Fruit fly (Drosophila melanogaster) whole organism, pupa: Measurements from ENCODE around the gene CG7985.

Source experiments
- CG10348 ChIP-seq: fragments of 200-800 bp; sonication (Bioruptor generic); IDR thresholded peaks from 2 replicates; pipeline ENCODE4 v1.3.6; 2022; ENCODE audit warnings: missing biosample characterization, missing genetic modification characterization
- CG12605 ChIP-seq: fragments of 200-800 bp; sonication (Bioruptor generic); IDR thresholded peaks from 2 replicates; pipeline ENCODE4 v1.3.6; 2022; ENCODE audit warnings: missing biosample characterization, missing genetic modification characterization
- CG13204 ChIP-seq: fragments of 200-800 bp; sonication (Bioruptor generic); optimal IDR thresholded peaks from 2 replicates; lab custom pipeline; 2018; ENCODE audit warnings: missing biosample characterization, mild to moderate bottlenecking, missing genetic modification characterization, moderate library complexity
- CG14655 ChIP-seq: fragments of 200-800 bp; sonication (Bioruptor generic); optimal IDR thresholded peaks from 3 replicates; lab custom pipeline; 2017; ENCODE audit warnings: mild to moderate bottlenecking, missing biosample characterization, missing genetic modification reagents, missing genetic modification characterization
- CG15710 ChIP-seq: fragments of 200-800 bp; sonication (Bioruptor generic); optimal IDR thresholded peaks from 2 replicates; lab custom pipeline; 2018; ENCODE audit warnings: missing biosample characterization, mild to moderate bottlenecking, missing genetic modification characterization, moderate library complexity
- CG17806 ChIP-seq: fragments of 200-800 bp; sonication (Bioruptor generic); optimal IDR thresholded peaks from 2 replicates; lab custom pipeline; 2018; ENCODE audit warnings: missing biosample characterization, mild to moderate bottlenecking, missing genetic modification characterization, moderate library complexity
- CG32121 ChIP-seq: fragments of 200-800 bp; sonication (Bioruptor generic); IDR thresholded peaks from 2 replicates; pipeline ENCODE4 v1.3.6; 2022; ENCODE audit warnings: missing biosample characterization, missing genetic modification characterization
- CG34367 ChIP-seq: fragments of 200-800 bp; sonication (Bioruptor generic); optimal IDR thresholded peaks from 2 replicates; lab custom pipeline; 2018; ENCODE audit warnings: missing biosample characterization, mild to moderate bottlenecking, missing genetic modification characterization
- CG4496 ChIP-seq: fragments of 200-800 bp; sonication (Bioruptor generic); IDR thresholded peaks from 3 replicates; pipeline ENCODE4 v1.3.6; 2022; ENCODE audit warnings: missing biosample characterization, missing genetic modification characterization
- CG8159 ChIP-seq: fragments of 200-800 bp; sonication (Bioruptor generic); optimal IDR thresholded peaks from 3 replicates; lab custom pipeline; 2018; ENCODE audit warnings: missing biosample characterization, mild to moderate bottlenecking, missing genetic modification characterization, moderate library complexity
- CG8301 ChIP-seq: fragments of 200-800 bp; sonication (Bioruptor generic); optimal IDR thresholded peaks from 2 replicates; lab custom pipeline; 2018; ENCODE audit warnings: missing biosample characterization, mild to moderate bottlenecking, missing genetic modification characterization
- CG9948 ChIP-seq: fragments of 200-800 bp; sonication (Bioruptor generic); optimal IDR thresholded peaks from 2 replicates; lab custom pipeline; 2018; ENCODE audit warnings: missing biosample characterization, mild to moderate bottlenecking, missing genetic modification characterization, moderate library complexity
- D1 ChIP-seq: fragments of 200-800 bp; sonication (Bioruptor generic); optimal IDR thresholded peaks from 2 replicates; lab custom pipeline; 2018; ENCODE audit warnings: missing biosample characterization, mild to moderate bottlenecking, missing genetic modification characterization, moderate library complexity
- EcR ChIP-seq: fragments of 200-800 bp; sonication (Bioruptor generic); optimal IDR thresholded peaks from 3 replicates; lab custom pipeline; 2019; ENCODE audit warnings: missing biosample characterization, missing genetic modification characterization, mild to moderate bottlenecking, moderate library complexity, missing genetic modification reagents
- Ets98B ChIP-seq: fragments of 200-800 bp; sonication (Bioruptor generic); IDR thresholded peaks from 2 replicates; pipeline ENCODE4 v1.3.6; 2022; ENCODE audit warnings: missing biosample characterization, missing genetic modification characterization
- Pif1A ChIP-seq: fragments of 200-800 bp; sonication (Bioruptor generic); optimal IDR thresholded peaks from 3 replicates; lab custom pipeline; 2016; ENCODE audit warnings: missing biosample characterization, missing genetic modification characterization
- Pif1B ChIP-seq: fragments of 200-800 bp; sonication (Bioruptor generic); optimal IDR thresholded peaks from 3 replicates; lab custom pipeline; 2016; ENCODE audit warnings: missing biosample characterization, missing genetic modification characterization
- Snoo ChIP-seq: fragments of 200-800 bp; sonication (Bioruptor generic); optimal IDR thresholded peaks from 3 replicates; lab custom pipeline; 2017; ENCODE audit warnings: missing biosample characterization, mild to moderate bottlenecking, missing genetic modification characterization, inconsistent platforms
- fd96Ca ChIP-seq: fragments of 200-800 bp; sonication (Bioruptor generic); IDR thresholded peaks from 3 replicates; pipeline ENCODE4 v1.3.6; 2022; ENCODE audit warnings: missing biosample characterization, missing genetic modification characterization
- gl ChIP-seq: fragments of 200-800 bp; sonication (Bioruptor generic); optimal IDR thresholded peaks from 2 replicates; lab custom pipeline; 2018; ENCODE audit warnings: missing biosample characterization, mild to moderate bottlenecking, missing genetic modification characterization
- rn ChIP-seq: fragments of 200-800 bp; sonication (Bioruptor generic); IDR thresholded peaks from 2 replicates; pipeline ENCODE4 v1.3.6; 2022; ENCODE audit warnings: missing biosample characterization, missing genetic modification characterization

CG7985 gene

DNA sequence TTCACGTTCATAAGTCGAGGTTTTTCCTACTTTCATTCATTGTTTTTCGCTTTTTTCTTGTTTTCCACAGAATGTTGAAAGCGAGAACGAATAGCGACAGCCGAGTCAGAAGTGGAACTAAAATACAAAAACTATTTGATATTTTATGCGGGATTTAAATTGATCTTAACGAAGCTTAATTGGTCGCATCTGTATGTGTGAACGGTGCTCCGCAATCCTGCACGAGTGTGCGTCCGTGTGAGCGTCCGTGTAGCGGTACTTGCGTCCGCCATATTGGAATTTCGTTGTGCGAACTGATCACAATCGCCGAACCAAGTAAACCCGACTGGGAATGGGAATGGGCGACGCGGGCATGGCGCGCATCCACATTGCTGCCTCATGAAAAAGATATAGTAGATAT is 32.5 kb downstream of the CG7985 start:
- no peak for TF ChIP-seq CG32121
- TF ChIP-seq CG9948 (tag; lab: Kevin White, UChicago): no peak
- TF ChIP-seq CG13204 (GFP tag; lab: Kevin White, UChicago): no peak
- TF ChIP-seq Pif1B (GFP tag; lab: Kevin White, UChicago): no peak
- TF ChIP-seq CG34367 (tag; lab: Kevin White, UChicago): no peak

DNA sequence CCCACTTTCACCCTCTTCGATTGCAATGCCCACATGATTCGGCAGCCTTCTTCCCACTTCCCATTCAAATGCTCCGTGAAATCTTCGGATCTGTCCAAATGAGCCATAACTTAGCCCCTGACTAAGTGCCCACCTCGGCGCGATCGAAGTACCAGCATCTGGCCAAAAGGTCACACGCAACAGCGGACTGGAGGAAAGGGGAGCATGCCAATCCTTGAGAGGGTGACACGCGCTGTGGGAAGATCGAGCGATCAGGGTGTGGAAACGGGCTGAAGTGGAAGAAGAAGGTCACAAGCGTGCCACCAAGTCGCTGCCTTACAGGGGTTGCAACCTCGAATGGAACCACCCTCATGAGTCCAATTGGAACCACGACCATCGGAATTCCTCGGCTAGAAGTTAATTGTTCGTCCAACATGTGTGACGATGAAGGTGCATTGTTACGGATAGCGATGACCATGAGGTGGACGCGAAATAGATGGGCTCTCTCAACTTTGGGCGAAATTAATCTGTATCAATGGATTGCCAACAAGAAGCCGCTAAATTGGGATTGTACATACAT is 35.1 kb downstream of the CG7985 start:
- TF ChIP-seq CG32121: no peak
- no peak for TF ChIP-seq rn (GFP tag; lab: Robert Waterston, UW)
- 0 out of 3 replicates have a peak, but pooled peaks have one; percentile 14 for TF ChIP-seq fd96Ca (GFP tag; lab: Robert Waterston, UW)
- TF ChIP-seq, all 21 proteins: peak for 1

DNA sequence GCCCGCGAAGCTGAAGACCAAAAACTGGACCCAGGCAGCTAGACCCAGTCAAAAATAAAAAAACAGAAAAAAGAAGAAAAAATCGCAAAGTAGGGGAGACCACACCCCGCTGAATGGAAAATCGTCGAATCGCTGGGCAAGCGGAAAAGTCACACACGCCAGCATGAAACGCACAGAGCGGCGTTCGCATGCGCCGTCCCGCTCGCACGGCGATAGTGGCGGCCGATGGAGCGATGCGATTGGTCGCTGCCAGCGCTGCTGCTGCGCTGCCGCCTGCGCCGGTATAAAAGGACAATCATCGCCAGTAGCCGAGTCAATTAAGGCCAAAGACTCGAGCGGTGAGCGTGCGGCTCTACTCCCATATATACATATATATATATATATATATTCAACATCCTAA is 36.2 kb downstream of the CG7985 start, which contains the start of gene repo:
TSS of gene repo (plus strand) at position 314 of the 400 bp plus-strand sequence.
- TF ChIP-seq rn (GFP tag; lab: Robert Waterston, UW) (no peak), CG14655 (GFP tag; lab: Kevin White, UChicago) (no peak), CG4496 (GFP tag; lab: Robert Waterston, UW) (peak; percentile 61; the same call in 2 of the 3 replicates), CG13204 (GFP tag; lab: Kevin White, UChicago) (peak; percentile 3)

DNA sequence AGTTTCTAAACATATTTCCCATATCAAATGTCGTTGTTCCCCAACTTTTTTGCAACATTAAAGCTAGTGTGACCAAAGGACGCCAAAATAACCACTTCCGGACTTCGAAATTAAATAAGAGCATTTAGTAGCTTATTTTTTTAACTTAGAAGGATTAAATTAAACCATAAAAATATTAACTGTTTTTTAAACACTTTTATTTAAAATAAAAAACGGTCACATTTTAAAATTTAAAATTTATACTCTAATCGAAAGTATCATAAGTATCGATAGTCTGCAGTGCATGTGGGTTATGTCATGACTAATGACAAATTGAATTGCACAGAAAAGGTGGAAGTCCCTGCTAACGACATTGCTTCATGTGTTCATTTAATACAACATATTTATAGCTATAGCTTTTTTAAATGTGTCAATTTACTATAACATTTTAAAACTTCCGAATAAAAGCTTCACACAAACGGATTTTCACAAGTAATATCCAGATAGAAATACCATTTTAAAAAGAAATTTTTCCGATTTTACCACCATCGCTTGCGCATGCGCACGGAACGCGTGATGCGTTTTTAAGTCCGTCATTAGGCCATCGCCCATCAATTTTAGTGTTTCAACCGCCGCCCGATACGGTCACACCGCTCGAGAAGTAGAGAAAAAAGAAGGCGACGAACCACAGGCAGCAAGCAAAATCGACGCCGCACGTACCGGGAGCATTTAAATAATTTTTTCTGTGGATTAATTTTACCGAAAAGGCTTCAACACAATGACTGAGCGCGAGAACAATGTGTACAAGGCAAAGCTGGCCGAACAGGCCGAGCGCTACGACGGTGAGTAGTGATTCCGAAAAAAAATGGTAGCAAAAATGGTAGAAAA is 42.7 kb downstream of the CG7985 start, which contains the start of the genes CG7156 and 14-3-3epsilon:
TSS of gene CG7156 (minus strand) at position 71 of the 867 bp plus-strand sequence.
TSS of gene 14-3-3epsilon (plus strand) at position 443 of the 867 bp plus-strand sequence.
- TF ChIP-seq EcR (peak; percentile 15), Ets98B (GFP tag; lab: Robert Waterston, UW) (peak; percentile 12; the same call in 1 of the 2 replicates), Pif1A (GFP tag; lab: Kevin White, UChicago) (peak; percentile 38), CG8301 (tag; lab: Kevin White, UChicago) (no peak), D1 (no peak), CG4496 (GFP tag; lab: Robert Waterston, UW) (peak; percentile 47; the same call in 1 of the 3 replicates), fd96Ca (GFP tag; lab: Robert Waterston, UW) (no peak), CG34367 (tag; lab: Kevin White, UChicago) (peak; percentile 9), Snoo (tag; lab: Kevin White, UChicago) (peak; percentile 34)
- TF ChIP-seq, all 21 proteins: peak for 6

DNA sequence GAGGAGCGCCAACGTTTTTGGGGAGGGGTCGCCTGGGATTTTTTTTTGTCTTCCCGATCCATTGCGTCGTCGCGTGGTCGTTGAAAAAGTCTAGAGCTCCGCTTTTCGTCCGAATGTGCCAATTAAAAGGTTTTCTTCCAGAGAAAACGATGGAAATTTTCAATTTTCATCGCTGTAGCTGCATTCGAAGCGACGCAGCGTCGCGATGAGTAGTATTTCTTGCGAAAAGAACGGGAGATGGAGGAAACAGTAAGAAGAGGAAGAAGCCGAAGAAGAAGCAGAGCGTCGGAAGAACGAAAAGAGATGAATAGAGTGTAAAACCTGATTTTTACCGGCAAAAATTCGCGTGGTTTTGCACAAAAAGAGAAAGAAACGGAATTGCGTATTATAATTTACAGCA is 43.3 kb downstream of the CG7985 start:
- TF ChIP-seq CG12605 (GFP tag; lab: Robert Waterston, UW): no peak
- TF ChIP-seq Pif1A (GFP tag; lab: Kevin White, UChicago): no peak
- TF ChIP-seq fd96Ca (GFP tag; lab: Robert Waterston, UW): no peak
- TF ChIP-seq CG32121: no peak
- TF ChIP-seq CG8159 (tag; lab: Kevin White, UChicago): no peak
- TF ChIP-seq CG15710 (tag; lab: Kevin White, UChicago): no peak
- TF ChIP-seq rn (GFP tag; lab: Robert Waterston, UW): no peak
- TF ChIP-seq CG9948 (tag; lab: Kevin White, UChicago): no peak
- TF ChIP-seq CG8301 (tag; lab: Kevin White, UChicago): no peak
- no peak for TF ChIP-seq Ets98B (GFP tag; lab: Robert Waterston, UW)

DNA sequence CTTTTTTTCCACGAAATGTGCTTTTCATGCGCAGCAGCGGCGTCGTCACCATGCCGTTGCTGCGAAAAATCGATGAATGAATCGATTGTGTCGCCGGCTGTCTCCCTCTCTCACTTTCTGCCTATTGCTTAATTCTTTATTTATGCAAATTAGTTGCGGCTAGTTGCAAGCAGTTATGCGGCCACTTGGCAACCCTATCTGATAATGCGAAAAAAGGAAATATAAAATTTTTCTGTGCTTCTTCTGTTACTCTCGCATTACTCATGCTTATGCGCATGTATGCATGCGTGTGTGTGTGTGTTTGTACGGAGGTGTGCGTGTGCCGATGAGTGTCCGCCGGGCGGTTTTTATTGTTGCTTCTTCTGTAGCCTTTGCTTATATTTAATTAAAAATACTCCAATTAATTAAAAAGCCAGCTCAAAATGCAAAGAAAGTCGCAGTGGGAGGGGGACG is 44.1 kb downstream of the CG7985 start:
- TF ChIP-seq Ets98B (GFP tag; lab: Robert Waterston, UW) (peak; percentile 71), CG8159 (tag; lab: Kevin White, UChicago) (peak; percentile 16), Pif1B (GFP tag; lab: Kevin White, UChicago) (peak; percentile 39), CG15710 (tag; lab: Kevin White, UChicago) (peak; percentile 11), CG17806 (tag; lab: Kevin White, UChicago) (no peak), gl (tag; lab: Kevin White, UChicago) (no peak), CG14655 (GFP tag; lab: Kevin White, UChicago) (peak; percentile 39), EcR (no peak), D1 (no peak), CG4496 (GFP tag; lab: Robert Waterston, UW) (peak; percentile 67), CG32121 (peak; percentile 55; the same call in 1 of the 2 replicates), CG10348 (GFP tag; lab: Robert Waterston, UW) (no peak), CG9948 (tag; lab: Kevin White, UChicago) (no peak), CG13204 (GFP tag; lab: Kevin White, UChicago) (no peak), fd96Ca (GFP tag; lab: Robert Waterston, UW) (peak; percentile 71), CG12605 (GFP tag; lab: Robert Waterston, UW) (no peak), Pif1A (GFP tag; lab: Kevin White, UChicago) (peak; percentile 41), rn (GFP tag; lab: Robert Waterston, UW) (no peak), CG8301 (tag; lab: Kevin White, UChicago) (peak; percentile 9), CG34367 (tag; lab: Kevin White, UChicago) (no peak), Snoo (tag; lab: Kevin White, UChicago) (peak; percentile 37)
